Worm (Caenorhabditis elegans) whole organism, midembryonic: ENCODE measurements around the gene fipr-29.

Source experiments
- T22C8.4 ChIP-seq: fragments of 200-800 bp; sonication (Bioruptor generic); IDR thresholded peaks from 2 replicates; pipeline ENCODE4 v1.3.6; 2022; ENCODE audit warnings: missing genetic modification characterization, missing compliant biosample characterization
- cog-1 ChIP-seq: sonication (generic microtip); optimal IDR thresholded peaks from 2 replicates; lab custom pipeline; 2016; ENCODE audit warnings: missing genetic modification characterization, missing compliant biosample characterization
- flt-1 ChIP-seq: fragments of 200-800 bp; sonication (Bioruptor generic); IDR thresholded peaks from 2 replicates; pipeline ENCODE4 v1.3.6; 2022; ENCODE audit warnings: missing genetic modification characterization, missing compliant biosample characterization
- klf-2 ChIP-seq: fragments of 200-800 bp; sonication (Bioruptor generic); conservative IDR thresholded peaks from 2 replicates; pipeline ENCODE4 v1.3.6; 2022; ENCODE audit warnings: missing genetic modification reagents, missing genetic modification characterization, missing compliant biosample characterization
- med-1 ChIP-seq: sonication (generic microtip); optimal IDR thresholded peaks from 2 replicates; lab custom pipeline; 2017; ENCODE audit warnings: missing genetic modification characterization, mild to moderate bottlenecking, missing compliant biosample characterization, antibody characterized with exemption, missing genetic modification reagents; ENCODE audit not compliant: insufficient read depth
- ref-1 ChIP-seq: fragments of 200-800 bp; sonication (Bioruptor generic); conservative IDR thresholded peaks from 2 replicates; pipeline ENCODE4 v1.3.6; 2022; ENCODE audit warnings: missing genetic modification reagents, missing genetic modification characterization, missing compliant biosample characterization
- tab-1 ChIP-seq: fragments of 200-800 bp; sonication (Bioruptor generic); IDR thresholded peaks from 2 replicates; pipeline ENCODE4 v1.3.6; 2022; ENCODE audit warnings: missing genetic modification characterization, missing compliant biosample characterization
- ztf-23 ChIP-seq: fragments of 200-800 bp; sonication (Bioruptor generic); IDR thresholded peaks from 2 replicates; pipeline ENCODE4 v1.3.6; 2022; ENCODE audit warnings: missing genetic modification reagents, missing genetic modification characterization, missing compliant biosample characterization
- ztf-29 ChIP-seq: fragments of 200-800 bp; sonication (Bioruptor generic); IDR thresholded peaks from 2 replicates; pipeline ENCODE4 v1.3.6; 2022; ENCODE audit warnings: missing genetic modification reagents, missing genetic modification characterization, missing compliant biosample characterization

fipr-29 gene

ce11 chrIII:3063565-3063964 is 3.4 kb upstream of the fipr-29 start:
- no peak for TF ChIP-seq T22C8.4
- no peak for TF ChIP-seq cog-1 (tag; lab: Kevin White, UChicago)
- no peak for TF ChIP-seq ref-1 (GFP tag; lab: Robert Waterston, UW)
- no peak for TF ChIP-seq ztf-23 (GFP tag; lab: Robert Waterston, UW)
- no peak for TF ChIP-seq ztf-29 (GFP tag; lab: Robert Waterston, UW)
- TF ChIP-seq tab-1 (GFP tag; lab: Robert Waterston, UW), result no peak
- TF ChIP-seq med-1 (GFP tag; lab: Kevin White, UChicago), result no peak
- TF ChIP-seq flt-1, result no peak

ce11 chrIII:3063084-3063483 is 2.9 kb upstream of the fipr-29 start:
- TF ChIP-seq ref-1 (GFP tag; lab: Robert Waterston, UW), result no peak
- no peak for TF ChIP-seq tab-1 (GFP tag; lab: Robert Waterston, UW)
- TF ChIP-seq ztf-23 (GFP tag; lab: Robert Waterston, UW), result no peak
- no peak for TF ChIP-seq cog-1 (tag; lab: Kevin White, UChicago)
- no peak for TF ChIP-seq ztf-29 (GFP tag; lab: Robert Waterston, UW)
- no peak for TF ChIP-seq flt-1
- no peak for TF ChIP-seq med-1 (GFP tag; lab: Kevin White, UChicago)
- no peak for TF ChIP-seq klf-2 (GFP tag; lab: Robert Waterston, UW)
- TF ChIP-seq T22C8.4, result no peak

- no peak for TF ChIP-seq tab-1 (GFP tag; lab: Robert Waterston, UW)
- no peak for TF ChIP-seq ref-1 (GFP tag; lab: Robert Waterston, UW)
These were observed 1.1 kb upstream of the fipr-29 start for ce11 chrIII:3061289-3061688.

- TF ChIP-seq ztf-29 (GFP tag; lab: Robert Waterston, UW), result 0 out of 2 replicates have a peak, but pooled peaks have one; percentile 9
- TF ChIP-seq klf-2 (GFP tag; lab: Robert Waterston, UW), result no peak
These were observed 4.3 kb downstream of the fipr-29 start for ce11 chrIII:3055878-3056277.

- TF ChIP-seq T22C8.4, result no peak
- no peak for TF ChIP-seq flt-1
- no peak for TF ChIP-seq klf-2 (GFP tag; lab: Robert Waterston, UW)
- TF ChIP-seq cog-1 (tag; lab: Kevin White, UChicago), result no peak
- no peak for TF ChIP-seq tab-1 (GFP tag; lab: Robert Waterston, UW)
- no peak for TF ChIP-seq ztf-29 (GFP tag; lab: Robert Waterston, UW)
These were observed 12.3 kb downstream of the fipr-29 start for ce11 chrIII:3047909-3048308.

ce11 chrIII:3047040-3047439 is 13.1 kb downstream of the fipr-29 start, which contains the start of gene cutl-25:
Gene cutl-25 (minus strand): TSS chrIII:3047140.
- TF ChIP-seq ztf-23 (GFP tag; lab: Robert Waterston, UW) (no peak), med-1 (GFP tag; lab: Kevin White, UChicago) (no peak), klf-2 (GFP tag; lab: Robert Waterston, UW) (no peak), tab-1 (GFP tag; lab: Robert Waterston, UW) (no peak), cog-1 (tag; lab: Kevin White, UChicago) (no peak), T22C8.4 (no peak), ref-1 (GFP tag; lab: Robert Waterston, UW) (no peak), ztf-29 (GFP tag; lab: Robert Waterston, UW) (no peak), flt-1 (no peak)

ce11 chrIII:3040735-3041439 is 19.3 kb downstream of the fipr-29 start, which contains the start of gene daf-2:
Gene daf-2 (minus strand): TSS chrIII:3040846.
- no peak for TF ChIP-seq flt-1
- no peak for TF ChIP-seq med-1 (GFP tag; lab: Kevin White, UChicago)
- TF ChIP-seq klf-2 (GFP tag; lab: Robert Waterston, UW), result no peak
- no peak for TF ChIP-seq ztf-29 (GFP tag; lab: Robert Waterston, UW)
- TF ChIP-seq tab-1 (GFP tag; lab: Robert Waterston, UW), result no peak
- TF ChIP-seq T22C8.4, result no peak
- TF ChIP-seq ref-1 (GFP tag; lab: Robert Waterston, UW), result no peak
- TF ChIP-seq cog-1 (tag; lab: Kevin White, UChicago), result no peak
- no peak for TF ChIP-seq ztf-23 (GFP tag; lab: Robert Waterston, UW)

ce11 chrIII:3037346-3037745 is 22.8 kb downstream of the fipr-29 start:
- no peak for TF ChIP-seq tab-1 (GFP tag; lab: Robert Waterston, UW)
- no peak for TF ChIP-seq ref-1 (GFP tag; lab: Robert Waterston, UW)
- TF ChIP-seq med-1 (GFP tag; lab: Kevin White, UChicago), result no peak
- no peak for TF ChIP-seq klf-2 (GFP tag; lab: Robert Waterston, UW)
- no peak for TF ChIP-seq ztf-29 (GFP tag; lab: Robert Waterston, UW)
- no peak for TF ChIP-seq T22C8.4
- TF ChIP-seq ztf-23 (GFP tag; lab: Robert Waterston, UW), result no peak
- no peak for TF ChIP-seq flt-1
- no peak for TF ChIP-seq cog-1 (tag; lab: Kevin White, UChicago)

ce11 chrIII:3035977-3036376 is 24.2 kb downstream of the fipr-29 start:
- no peak for TF ChIP-seq klf-2 (GFP tag; lab: Robert Waterston, UW)
- TF ChIP-seq ztf-29 (GFP tag; lab: Robert Waterston, UW), result no peak
- TF ChIP-seq T22C8.4, result no peak
- peak; percentile 39 for TF ChIP-seq cog-1 (tag; lab: Kevin White, UChicago)
- TF ChIP-seq ref-1 (GFP tag; lab: Robert Waterston, UW), result no peak
- TF ChIP-seq flt-1, result no peak
- no peak for TF ChIP-seq ztf-23 (GFP tag; lab: Robert Waterston, UW)
- TF ChIP-seq tab-1 (GFP tag; lab: Robert Waterston, UW), result no peak

- TF ChIP-seq tab-1 (GFP tag; lab: Robert Waterston, UW), result no peak
These were observed 25.7 kb downstream of the fipr-29 start for ce11 chrIII:3034458-3034857.
